Fruit fly (Drosophila melanogaster): ENCODE data around the gene ear.

DNA sequence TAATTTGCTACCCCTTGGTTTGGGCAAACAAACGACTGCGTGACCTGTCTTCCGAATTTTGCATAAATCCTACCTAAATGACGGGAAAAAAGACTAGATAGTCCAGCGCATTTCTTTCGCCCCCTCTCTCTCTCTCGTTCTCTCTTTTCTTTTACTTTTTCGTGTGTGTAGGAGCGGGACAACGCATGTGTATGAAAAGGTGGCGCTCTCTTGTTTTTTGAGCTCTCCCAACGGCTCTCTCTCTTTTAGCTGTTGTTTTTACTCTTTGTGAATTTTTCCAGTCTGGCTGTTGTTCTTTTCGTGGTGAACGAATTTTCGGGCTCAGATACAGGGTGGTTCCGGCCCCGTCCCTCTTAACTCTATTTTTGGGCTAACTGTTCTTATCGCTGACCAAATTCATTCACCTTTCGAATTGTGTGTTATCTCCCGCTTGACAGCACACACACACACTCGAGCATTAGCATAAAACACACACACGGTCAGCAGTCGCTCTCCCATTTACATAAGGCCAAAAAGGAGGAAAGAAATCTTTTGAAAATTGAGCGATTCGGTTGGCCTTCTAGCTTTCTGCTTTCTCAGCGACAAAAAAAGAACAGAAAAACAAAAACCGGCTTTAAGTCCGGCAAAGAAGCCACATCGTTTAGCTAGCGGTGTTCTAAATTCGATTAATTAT, 28.9 kb upstream of the ear start:
- no peak for TF ChIP-seq h (optimal IDR thresholded peaks at IDR 0.05)
- TF ChIP-seq Myc (optimal IDR thresholded peaks at IDR 0.05), result no peak
- TF ChIP-seq Sin3A (optimal IDR thresholded peaks at IDR 0.05), result no peak
- TF ChIP-seq ttk (optimal IDR thresholded peaks at IDR 0.05), result no peak
